Worm (Caenorhabditis elegans): ENCODE data around the gene Y25C1A.7.

ce11 chrII:3043358-3043757 lies 27.5 kb downstream of the Y25C1A.7 start, which contains the start of gene B0454.8:
- TF ChIP-seq lin-13 (GFP tag; optimal IDR thresholded peaks at IDR 0.05) (no peak), blmp-1 (tag; optimal IDR thresholded peaks at IDR 0.05; ENCODE audit: insufficient read depth) (no peak), ztf-11 (tag; optimal IDR thresholded peaks at IDR 0.05) (no peak), skn-1 (tag; optimal IDR thresholded peaks at IDR 0.05) (no peak), elt-1 (tag; optimal IDR thresholded peaks at IDR 0.05) (no peak), ama-1 (optimal IDR thresholded peaks at IDR 0.05) (no peak), mab-5 (tag; optimal IDR thresholded peaks at IDR 0.05) (no peak), nhr-11 (tag; optimal IDR thresholded peaks at IDR 0.05) (no peak), nhr-6 (tag; optimal IDR thresholded peaks at IDR 0.05) (no peak), sem-4 (tag; optimal IDR thresholded peaks at IDR 0.05) (no peak)
